Fruit fly (Drosophila melanogaster) whole organism, pupa: ENCODE measurements around the gene CG9592.

ENCODE experiments used
- CG10348 ChIP-seq: fragments of 200-800 bp; sonication (Bioruptor generic); IDR thresholded peaks from 2 replicates; pipeline ENCODE4 v1.3.6; 2022; ENCODE audit warnings: missing biosample characterization, missing genetic modification characterization
- CG12605 ChIP-seq: fragments of 200-800 bp; sonication (Bioruptor generic); IDR thresholded peaks from 2 replicates; pipeline ENCODE4 v1.3.6; 2022; ENCODE audit warnings: missing biosample characterization, missing genetic modification characterization
- CG13204 ChIP-seq: fragments of 200-800 bp; sonication (Bioruptor generic); optimal IDR thresholded peaks from 2 replicates; lab custom pipeline; 2018; ENCODE audit warnings: missing biosample characterization, mild to moderate bottlenecking, missing genetic modification characterization, moderate library complexity
- CG14655 ChIP-seq: fragments of 200-800 bp; sonication (Bioruptor generic); optimal IDR thresholded peaks from 3 replicates; lab custom pipeline; 2017; ENCODE audit warnings: mild to moderate bottlenecking, missing biosample characterization, missing genetic modification reagents, missing genetic modification characterization
- CG15710 ChIP-seq: fragments of 200-800 bp; sonication (Bioruptor generic); optimal IDR thresholded peaks from 2 replicates; lab custom pipeline; 2018; ENCODE audit warnings: missing biosample characterization, mild to moderate bottlenecking, missing genetic modification characterization, moderate library complexity
- CG32121 ChIP-seq: fragments of 200-800 bp; sonication (Bioruptor generic); IDR thresholded peaks from 2 replicates; pipeline ENCODE4 v1.3.6; 2022; ENCODE audit warnings: missing biosample characterization, missing genetic modification characterization
- CG34367 ChIP-seq: fragments of 200-800 bp; sonication (Bioruptor generic); optimal IDR thresholded peaks from 2 replicates; lab custom pipeline; 2018; ENCODE audit warnings: missing biosample characterization, mild to moderate bottlenecking, missing genetic modification characterization
- CG4496 ChIP-seq: fragments of 200-800 bp; sonication (Bioruptor generic); IDR thresholded peaks from 3 replicates; pipeline ENCODE4 v1.3.6; 2022; ENCODE audit warnings: missing biosample characterization, missing genetic modification characterization
- CG8301 ChIP-seq: fragments of 200-800 bp; sonication (Bioruptor generic); optimal IDR thresholded peaks from 2 replicates; lab custom pipeline; 2018; ENCODE audit warnings: missing biosample characterization, mild to moderate bottlenecking, missing genetic modification characterization
- D1 ChIP-seq: fragments of 200-800 bp; sonication (Bioruptor generic); optimal IDR thresholded peaks from 2 replicates; lab custom pipeline; 2018; ENCODE audit warnings: missing biosample characterization, mild to moderate bottlenecking, missing genetic modification characterization, moderate library complexity
- EcR ChIP-seq: fragments of 200-800 bp; sonication (Bioruptor generic); optimal IDR thresholded peaks from 3 replicates; lab custom pipeline; 2019; ENCODE audit warnings: missing biosample characterization, missing genetic modification characterization, mild to moderate bottlenecking, moderate library complexity, missing genetic modification reagents
- Ets98B ChIP-seq: fragments of 200-800 bp; sonication (Bioruptor generic); IDR thresholded peaks from 2 replicates; pipeline ENCODE4 v1.3.6; 2022; ENCODE audit warnings: missing biosample characterization, missing genetic modification characterization

- TF ChIP-seq CG8301 (tag; lab: Kevin White, UChicago), result no peak
- TF ChIP-seq CG34367, result no peak
- TF ChIP-seq CG12605, result no peak
- no peak for TF ChIP-seq CG32121 (GFP tag; lab: Robert Waterston, UW)
- TF ChIP-seq EcR (GFP tag; lab: Kevin White, UChicago), result no peak
- TF ChIP-seq CG10348 (GFP tag; lab: Robert Waterston, UW), result no peak
- TF ChIP-seq CG13204 (GFP tag; lab: Kevin White, UChicago), result no peak
- no peak for TF ChIP-seq CG4496
- no peak for TF ChIP-seq CG14655 (GFP tag; lab: Kevin White, UChicago)
- no peak for TF ChIP-seq Ets98B (GFP tag; lab: Robert Waterston, UW)
- no peak for TF ChIP-seq D1 (tag; lab: Kevin White, UChicago)
- TF ChIP-seq CG15710 (tag; lab: Kevin White, UChicago), result no peak
These were observed at the start of gene CG9592 for dm6 chr3L:14517525-14517924.
